Fruit fly (Drosophila melanogaster): Measurements from ENCODE around the gene CG11069.

Gene CG11069

DNA sequence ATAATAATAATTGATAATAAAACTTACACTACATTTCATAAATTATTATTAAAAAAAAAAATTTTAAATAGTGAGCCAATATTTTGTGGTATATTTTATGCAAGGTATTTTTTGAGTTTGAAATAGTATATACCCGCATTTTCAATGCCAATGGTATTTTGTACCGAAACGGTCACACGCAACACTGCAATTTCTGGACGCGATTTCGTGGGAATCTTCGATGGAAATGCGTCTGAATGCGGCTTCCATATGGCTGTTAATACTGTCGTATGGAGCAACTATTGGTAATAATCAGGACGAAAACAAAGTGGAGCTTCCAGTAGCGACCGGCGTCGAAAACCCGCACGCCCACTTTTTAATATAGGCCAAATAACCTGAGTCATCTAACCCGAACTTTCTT, 43.1 kb upstream of the CG11069 start, which contains the start of gene Nct:
Gene Nct, plus strand, starts transcription at position 173 of the 400 bp plus-strand sequence.
- TF ChIP-seq CG9705 (GFP tag; optimal IDR thresholded peaks at IDR 0.05) (no peak), Rel (GFP tag; optimal IDR thresholded peaks at IDR 0.05) (no peak), Rel (tag; optimal IDR thresholded peaks at IDR 0.05) (peak; percentile 59)

- TF ChIP-seq sage (GFP tag; optimal IDR thresholded peaks at IDR 0.05) (no peak), woc (GFP tag; optimal IDR thresholded peaks at IDR 0.05) (no peak), Sp1 (GFP tag; optimal IDR thresholded peaks at IDR 0.05) (no peak), rgr (GFP tag; optimal IDR thresholded peaks at IDR 0.05) (no peak), ey (GFP tag; optimal IDR thresholded peaks at IDR 0.05) (no peak), brk (GFP tag; optimal IDR thresholded peaks at IDR 0.05) (no peak)
Observed at dm6 chr3R:24856143-24856542, 38.4 kb upstream of the CG11069 start, which contains the start of gene HDAC11. TSS of gene HDAC11 (minus strand) at chr3R:24856243.

- no peak for TF ChIP-seq Myc (optimal IDR thresholded peaks at IDR 0.05)
- no peak for TF ChIP-seq CG9705 (GFP tag; optimal IDR thresholded peaks at IDR 0.05)
- no peak for TF ChIP-seq Jra (GFP tag; optimal IDR thresholded peaks at IDR 0.05)
- TF ChIP-seq Hr83 (GFP tag; optimal IDR thresholded peaks at IDR 0.05; ENCODE audit: poor library complexity, severe bottlenecking): no peak
- no peak for TF ChIP-seq dsf (GFP tag; optimal IDR thresholded peaks at IDR 0.05; ENCODE audit: borderline replicate concordance)
- TF ChIP-seq HLH106 (tag; optimal IDR thresholded peaks at IDR 0.05): no peak
- TF ChIP-seq Mio (GFP tag; optimal IDR thresholded peaks at IDR 0.05): no peak
- TF ChIP-seq brk (GFP tag; optimal IDR thresholded peaks at IDR 0.05): no peak
- no peak for TF ChIP-seq Hr78 (GFP tag; optimal IDR thresholded peaks at IDR 0.05)
- no peak for TF ChIP-seq Rel (GFP tag; optimal IDR thresholded peaks at IDR 0.05)
- TF ChIP-seq Rel (tag; optimal IDR thresholded peaks at IDR 0.05): no peak
- TF ChIP-seq Dif (GFP tag; optimal IDR thresholded peaks at IDR 0.05; ENCODE audit: partially characterized antibody): no peak
- TF ChIP-seq tai (GFP tag; optimal IDR thresholded peaks at IDR 0.05): no peak
Observed at dm6 chr3R:24857459-24857858, 37.1 kb upstream of the CG11069 start, which contains the start of gene CAH4. TSS of gene CAH4 (minus strand) at chr3R:24857559.

DNA sequence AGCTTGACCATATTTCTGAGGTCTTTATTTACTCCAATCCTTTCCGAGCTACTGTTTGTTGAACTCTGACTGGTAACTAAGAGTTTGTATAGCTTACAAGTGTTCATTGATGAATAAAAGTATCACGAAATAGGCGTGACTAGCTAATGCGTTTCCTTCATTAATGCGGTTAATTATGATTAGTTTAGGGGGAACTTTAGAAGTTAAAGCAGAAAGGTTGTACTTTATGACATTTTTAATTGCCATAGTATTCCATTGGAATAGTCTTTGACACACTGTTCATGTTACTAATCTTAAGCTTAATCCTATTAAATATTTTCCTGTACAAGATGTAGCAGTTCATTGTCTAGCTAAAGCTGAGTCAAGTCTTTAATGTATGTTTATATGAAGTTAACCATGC, 34.8 kb upstream of the CG11069 start, which contains the start of gene ppk22:
Gene ppk22, minus strand, starts transcription at position 101 of the 400 bp plus-strand sequence.
- no peak for TF ChIP-seq rgr (GFP tag; optimal IDR thresholded peaks at IDR 0.05)
- TF ChIP-seq CrebA (GFP tag; optimal IDR thresholded peaks at IDR 0.05; ENCODE audit: borderline replicate concordance): no peak
- TF ChIP-seq CG32264 (GFP tag; optimal IDR thresholded peaks at IDR 0.05): no peak
- TF ChIP-seq brk (GFP tag; optimal IDR thresholded peaks at IDR 0.05): no peak
- no peak for TF ChIP-seq N (GFP tag; optimal IDR thresholded peaks at IDR 0.05)
- no peak for TF ChIP-seq foxo (GFP tag; optimal IDR thresholded peaks at IDR 0.05)
- TF ChIP-seq Jra (GFP tag; optimal IDR thresholded peaks at IDR 0.05): no peak
- no peak for TF ChIP-seq Dif (GFP tag; optimal IDR thresholded peaks at IDR 0.05; ENCODE audit: partially characterized antibody)
- no peak for TF ChIP-seq lola (GFP tag; optimal IDR thresholded peaks at IDR 0.05)

DNA sequence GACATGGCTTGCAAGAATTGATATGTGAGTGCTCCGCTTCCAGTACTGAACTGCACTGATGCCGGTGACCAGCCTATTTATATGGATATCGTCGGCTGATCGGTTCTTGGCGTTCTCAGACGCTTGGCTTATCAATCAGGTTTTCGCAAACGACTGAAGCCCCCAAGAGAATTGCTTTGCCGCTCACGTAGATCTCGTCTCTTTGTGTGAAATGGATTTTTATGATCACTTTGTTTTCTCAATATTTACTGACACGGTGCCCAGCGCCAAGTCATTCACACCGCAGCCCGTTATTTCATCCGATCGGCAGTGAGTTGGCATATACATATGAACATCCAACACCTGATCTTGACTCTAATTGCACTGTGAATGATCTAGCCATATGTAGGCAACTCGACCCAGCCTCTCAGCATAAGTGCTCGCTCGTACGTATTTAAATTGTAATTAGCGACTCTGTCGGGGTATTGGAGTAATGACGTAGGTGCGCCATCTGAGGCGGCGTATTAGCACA, 34.2 kb upstream of the CG11069 start, which contains the start of gene CG13639:
Gene CG13639, minus strand, starts transcription at position 51 of the 511 bp plus-strand sequence.
- no peak for TF ChIP-seq Jra (GFP tag; optimal IDR thresholded peaks at IDR 0.05)
- peak; percentile 11 for TF ChIP-seq h (GFP tag; optimal IDR thresholded peaks at IDR 0.05)

- TF ChIP-seq CG9705 (GFP tag; optimal IDR thresholded peaks at IDR 0.05) (no peak), h (GFP tag; optimal IDR thresholded peaks at IDR 0.05) (no peak), dl (GFP tag; optimal IDR thresholded peaks at IDR 0.05; ENCODE audit: insufficient read depth in 1 of 2, partially characterized antibody in 2 of 2) (no peak), Vsx2 (GFP tag; optimal IDR thresholded peaks at IDR 0.05; ENCODE audit: partially characterized antibody) (no peak)
Observed at dm6 chr3R:24862065-24862464, 32.5 kb upstream of the CG11069 start, which contains the start of gene CG13640. TSS of gene CG13640 (minus strand) at chr3R:24862165.

- TF ChIP-seq h (GFP tag; optimal IDR thresholded peaks at IDR 0.05): no peak
- no peak for TF ChIP-seq foxo (GFP tag; optimal IDR thresholded peaks at IDR 0.05)
- no peak for TF ChIP-seq pan (optimal IDR thresholded peaks at IDR 0.05)
- TF ChIP-seq rgr (GFP tag; optimal IDR thresholded peaks at IDR 0.05): no peak
- no peak for TF ChIP-seq Rel (GFP tag; optimal IDR thresholded peaks at IDR 0.05)
- TF ChIP-seq Rel (tag; optimal IDR thresholded peaks at IDR 0.05): peak; percentile 93
- no peak for TF ChIP-seq br (GFP tag; optimal IDR thresholded peaks at IDR 0.05)
- TF ChIP-seq Dif (GFP tag; optimal IDR thresholded peaks at IDR 0.05; ENCODE audit: partially characterized antibody): no peak
Observed at dm6 chr3R:24862574-24863089, 31.9 kb upstream of the CG11069 start, which contains the start of gene CG7016. TSS of gene CG7016 (plus strand) at chr3R:24862931.
